Fruit fly (Drosophila melanogaster) whole organism, embryonic: ENCODE results near the gene CG34238.
A peak's percentile ranks its signal among the peaks of the same experiment; 100 is the strongest.

Experiments
- Aef1 ChIP-seq: fragments of 200-800 bp; sonication (Bioruptor generic); IDR thresholded peaks from 3 replicates; pipeline ENCODE4 v1.3.6; 2022; ENCODE audit warnings: missing biosample characterization, missing genetic modification characterization
- Atf-2 ChIP-seq: fragments of 200-800 bp; sonication (Bioruptor generic); optimal IDR thresholded peaks from 2 replicates; lab custom pipeline; 2016; ENCODE audit warnings: missing biosample characterization, missing genetic modification characterization
- B-H2 ChIP-seq: fragments of 200-800 bp; sonication (Bioruptor generic); optimal IDR thresholded peaks from 2 replicates; lab custom pipeline; 2018; ENCODE audit warnings: missing biosample characterization, mild to moderate bottlenecking, missing genetic modification characterization
- BEAF-32 ChIP-seq: fragments of 200-800 bp; sonication (Bioruptor generic); optimal IDR thresholded peaks from 3 replicates; lab custom pipeline; 2017; ENCODE audit warnings: missing biosample characterization, missing genetic modification characterization, mild to moderate bottlenecking, moderate library complexity, missing genetic modification reagents
- BtbVII ChIP-seq: fragments of 200-800 bp; sonication (Bioruptor generic); optimal IDR thresholded peaks from 3 replicates; lab custom pipeline; 2017; ENCODE audit warnings: missing biosample characterization, mild to moderate bottlenecking, missing genetic modification characterization
- CG10462 ChIP-seq: fragments of 200-800 bp; sonication (Bioruptor generic); optimal IDR thresholded peaks from 2 replicates; lab custom pipeline; 2016; ENCODE audit warnings: missing biosample characterization, missing genetic modification characterization
- CG10565 ChIP-seq: fragments of 200-800 bp; sonication (Bioruptor generic); optimal IDR thresholded peaks from 3 replicates; lab custom pipeline; 2016; ENCODE audit warnings: missing biosample characterization, mild to moderate bottlenecking, missing genetic modification characterization
- CG11398 ChIP-seq: fragments of 200-800 bp; sonication (Bioruptor generic); optimal IDR thresholded peaks from 2 replicates; lab custom pipeline; 2016; ENCODE audit warnings: missing biosample characterization, missing genetic modification characterization
- CG1233 ChIP-seq: fragments of 200-800 bp; sonication (Bioruptor generic); optimal IDR thresholded peaks from 4 replicates; lab custom pipeline; 2018; ENCODE audit warnings: missing biosample characterization, mild to moderate bottlenecking, missing genetic modification characterization
- CG12391 ChIP-seq: fragments of 200-800 bp; sonication (Bioruptor generic); optimal IDR thresholded peaks from 3 replicates; lab custom pipeline; 2018; ENCODE audit warnings: missing biosample characterization, mild to moderate bottlenecking, missing genetic modification characterization, moderate library complexity
- CG14050 ChIP-seq: fragments of 200-800 bp; sonication (Bioruptor generic); IDR thresholded peaks from 3 replicates; pipeline ENCODE4 v1.3.6; 2022; ENCODE audit warnings: missing biosample characterization, missing genetic modification characterization
- CG15514 ChIP-seq: fragments of 200-800 bp; sonication (Bioruptor generic); optimal IDR thresholded peaks from 3 replicates; lab custom pipeline; 2017; ENCODE audit warnings: missing biosample characterization, missing genetic modification characterization, mild to moderate bottlenecking, moderate library complexity, missing genetic modification reagents
- CG31224 ChIP-seq: fragments of 200-800 bp; sonication (Bioruptor generic); IDR thresholded peaks from 2 replicates; pipeline ENCODE4 v1.3.6; 2022; ENCODE audit warnings: missing biosample characterization, missing genetic modification characterization
- CG4360 ChIP-seq: fragments of 200-800 bp; sonication (Bioruptor generic); IDR thresholded peaks from 2 replicates; pipeline ENCODE4 v1.3.6; 2022; ENCODE audit warnings: missing biosample characterization, missing genetic modification characterization
- CG4617 ChIP-seq: fragments of 200-800 bp; sonication (Bioruptor generic); optimal IDR thresholded peaks from 3 replicates; lab custom pipeline; 2016; ENCODE audit warnings: missing biosample characterization, missing genetic modification characterization, borderline replicate concordance
- CG4820 ChIP-seq: fragments of 200-800 bp; sonication (Bioruptor generic); optimal IDR thresholded peaks from 3 replicates; lab custom pipeline; 2016; ENCODE audit warnings: missing biosample characterization, missing genetic modification characterization
- CG6791 ChIP-seq: fragments of 200-800 bp; sonication (Bioruptor generic); IDR thresholded peaks from 3 replicates; pipeline ENCODE4 v1.3.6; 2022; ENCODE audit warnings: missing biosample characterization, missing genetic modification characterization; ENCODE audit not compliant: partially characterized antibody
- CG7786 ChIP-seq: fragments of 200-800 bp; sonication (Bioruptor generic); optimal IDR thresholded peaks from 2 replicates; lab custom pipeline; 2016; ENCODE audit warnings: missing biosample characterization, missing genetic modification characterization
- CG7928 ChIP-seq: fragments of 200-800 bp; sonication (Bioruptor generic); optimal IDR thresholded peaks from 2 replicates; lab custom pipeline; 2017; ENCODE audit warnings: missing biosample characterization, mild to moderate bottlenecking, missing genetic modification characterization
- CHES-1-like ChIP-seq: fragments of 200-800 bp; sonication (Bioruptor generic); optimal IDR thresholded peaks from 2 replicates; lab custom pipeline; 2016; ENCODE audit warnings: missing biosample characterization, missing genetic modification characterization
- D19A ChIP-seq: fragments of 200-800 bp; optimal IDR thresholded peaks from 3 replicates; lab custom pipeline; 2019; ENCODE audit warnings: missing biosample characterization, mild to moderate bottlenecking, missing genetic modification characterization, moderate library complexity
- Dref ChIP-seq: fragments of 200-800 bp; sonication (Bioruptor generic); IDR thresholded peaks from 2 replicates; pipeline ENCODE4 v1.3.6; 2022; ENCODE audit warnings: missing biosample characterization, missing genetic modification characterization
- Fer1 ChIP-seq: fragments of 200-800 bp; sonication (Bioruptor generic); optimal IDR thresholded peaks from 2 replicates; lab custom pipeline; 2017; ENCODE audit warnings: missing biosample characterization, mild to moderate bottlenecking, missing genetic modification characterization
- Fer3 ChIP-seq: fragments of 200-800 bp; sonication (Bioruptor generic); optimal IDR thresholded peaks from 2 replicates; lab custom pipeline; 2018; ENCODE audit warnings: missing biosample characterization, mild to moderate bottlenecking, missing genetic modification characterization, moderate library complexity
- H2.0 ChIP-seq: fragments of 200-800 bp; sonication (Bioruptor generic); IDR thresholded peaks from 2 replicates; pipeline ENCODE4 v1.3.6; 2022; ENCODE audit warnings: missing biosample characterization, missing genetic modification characterization
- Hsf ChIP-seq: fragments of 200-800 bp; sonication (Bioruptor generic); optimal IDR thresholded peaks from 3 replicates; lab custom pipeline; 2016; ENCODE audit warnings: missing biosample characterization, missing genetic modification characterization
- Nf-YA ChIP-seq: fragments of 200-800 bp; sonication (Bioruptor generic); IDR thresholded peaks from 2 replicates; pipeline ENCODE4 v1.3.6; 2022; ENCODE audit warnings: missing biosample characterization, missing genetic modification characterization
- Ssrp ChIP-seq: fragments of 200-800 bp; sonication (Bioruptor generic); optimal IDR thresholded peaks from 2 replicates; lab custom pipeline; 2018; ENCODE audit warnings: missing biosample characterization, mild to moderate bottlenecking, missing genetic modification characterization, moderate library complexity
- Xbp1 ChIP-seq: fragments of 200-800 bp; sonication (Bioruptor generic); optimal IDR thresholded peaks from 3 replicates; lab custom pipeline; 2016; ENCODE audit warnings: missing biosample characterization, mild to moderate bottlenecking, missing genetic modification characterization
- ac ChIP-seq: fragments of 200-800 bp; sonication (Bioruptor generic); optimal IDR thresholded peaks from 3 replicates; lab custom pipeline; 2017; ENCODE audit warnings: missing biosample characterization, mild to moderate bottlenecking, missing genetic modification characterization
- bbx ChIP-seq: fragments of 200-800 bp; sonication (Bioruptor generic); IDR thresholded peaks from 2 replicates; pipeline ENCODE4 v1.3.6; 2022; ENCODE audit warnings: missing biosample characterization, missing genetic modification characterization; ENCODE audit not compliant: partially characterized antibody
- caup ChIP-seq: fragments of 200-800 bp; sonication (Bioruptor generic); optimal IDR thresholded peaks from 3 replicates; lab custom pipeline; 2017; ENCODE audit warnings: missing biosample characterization, mild to moderate bottlenecking, missing genetic modification characterization, moderate library complexity; ENCODE audit not compliant: severe bottlenecking
- chinmo ChIP-seq: fragments of 200-800 bp; sonication (Bioruptor generic); IDR thresholded peaks from 4 replicates; pipeline ENCODE4 v1.3.6; 2022; ENCODE audit warnings: missing biosample characterization, missing genetic modification characterization; ENCODE audit not compliant: partially characterized antibody
- crol ChIP-seq: fragments of 200-800 bp; sonication (Bioruptor generic); IDR thresholded peaks from 2 replicates; pipeline ENCODE4 v1.3.6; 2022; ENCODE audit warnings: missing biosample characterization, missing genetic modification characterization
- dimm ChIP-seq: fragments of 200-800 bp; sonication (Bioruptor generic); IDR thresholded peaks from 2 replicates; pipeline ENCODE4 v1.3.6; 2022; ENCODE audit warnings: missing biosample characterization, missing genetic modification characterization
- dpn ChIP-seq, 2 experiments: fragments of 200-800 bp; sonication (Bioruptor generic); optimal IDR thresholded peaks; 3 replicates each; lab custom pipeline; 2016; ENCODE audit warnings: missing biosample characterization in 2 of 2, missing genetic modification characterization in 2 of 2
- gce ChIP-seq: fragments of 200-800 bp; sonication (Bioruptor generic); IDR thresholded peaks from 3 replicates; pipeline ENCODE4 v1.3.6; 2022; ENCODE audit warnings: missing biosample characterization, missing genetic modification characterization
- gcm ChIP-seq: fragments of 200-800 bp; sonication (Bioruptor generic); optimal IDR thresholded peaks from 2 replicates; lab custom pipeline; 2019; ENCODE audit warnings: missing biosample characterization, mild to moderate bottlenecking, missing genetic modification characterization, moderate library complexity
- h ChIP-seq: fragments of >200 bp; optimal IDR thresholded peaks from 2 replicates; lab custom pipeline; 2017
- kah ChIP-seq: fragments of 200-800 bp; sonication (Bioruptor generic); optimal IDR thresholded peaks from 2 replicates; lab custom pipeline; 2018; ENCODE audit warnings: missing biosample characterization, mild to moderate bottlenecking, missing genetic modification characterization
- klu ChIP-seq: fragments of 200-800 bp; sonication (Bioruptor generic); IDR thresholded peaks from 2 replicates; pipeline ENCODE4 v1.3.6; 2022; ENCODE audit warnings: missing biosample characterization, missing genetic modification characterization
- onecut ChIP-seq: fragments of 200-800 bp; sonication (Bioruptor generic); IDR thresholded peaks from 2 replicates; pipeline ENCODE4 v1.3.6; 2022; ENCODE audit warnings: missing biosample characterization, missing genetic modification characterization
- peb ChIP-seq: fragments of 200-800 bp; sonication (Bioruptor generic); IDR thresholded peaks from 2 replicates; pipeline ENCODE4 v1.3.6; 2022; ENCODE audit warnings: missing biosample characterization, missing genetic modification characterization
- sens ChIP-seq: fragments of 200-800 bp; sonication (Bioruptor generic); peaks from one replicate; lab custom pipeline; 2016; ENCODE audit warnings: missing biosample characterization, missing genetic modification characterization
- sqz ChIP-seq: fragments of 200-800 bp; sonication (Bioruptor generic); optimal IDR thresholded peaks from 3 replicates; lab custom pipeline; 2018; ENCODE audit warnings: missing biosample characterization, mild to moderate bottlenecking, missing genetic modification characterization
- trh ChIP-seq: fragments of 200-800 bp; sonication (Bioruptor generic); optimal IDR thresholded peaks from 2 replicates; lab custom pipeline; 2016; ENCODE audit warnings: missing biosample characterization, missing genetic modification characterization
- tx ChIP-seq: fragments of 200-800 bp; sonication (Bioruptor generic); optimal IDR thresholded peaks from 2 replicates; lab custom pipeline; 2016; ENCODE audit warnings: missing biosample characterization, missing genetic modification characterization
- unpg ChIP-seq: fragments of 200-800 bp; sonication (Bioruptor generic); optimal IDR thresholded peaks from 3 replicates; lab custom pipeline; 2018; ENCODE audit warnings: missing biosample characterization, mild to moderate bottlenecking, missing genetic modification characterization, moderate library complexity
- vfl ChIP-seq: fragments of 200-800 bp; sonication (Bioruptor generic); optimal IDR thresholded peaks from 2 replicates; lab custom pipeline; 2016; ENCODE audit warnings: missing biosample characterization, missing genetic modification characterization
- zf30C ChIP-seq: fragments of 200-800 bp; sonication (Bioruptor generic); optimal IDR thresholded peaks from 3 replicates; lab custom pipeline; 2018; ENCODE audit warnings: missing biosample characterization, mild to moderate bottlenecking, missing genetic modification characterization

Gene CG34238

DNA sequence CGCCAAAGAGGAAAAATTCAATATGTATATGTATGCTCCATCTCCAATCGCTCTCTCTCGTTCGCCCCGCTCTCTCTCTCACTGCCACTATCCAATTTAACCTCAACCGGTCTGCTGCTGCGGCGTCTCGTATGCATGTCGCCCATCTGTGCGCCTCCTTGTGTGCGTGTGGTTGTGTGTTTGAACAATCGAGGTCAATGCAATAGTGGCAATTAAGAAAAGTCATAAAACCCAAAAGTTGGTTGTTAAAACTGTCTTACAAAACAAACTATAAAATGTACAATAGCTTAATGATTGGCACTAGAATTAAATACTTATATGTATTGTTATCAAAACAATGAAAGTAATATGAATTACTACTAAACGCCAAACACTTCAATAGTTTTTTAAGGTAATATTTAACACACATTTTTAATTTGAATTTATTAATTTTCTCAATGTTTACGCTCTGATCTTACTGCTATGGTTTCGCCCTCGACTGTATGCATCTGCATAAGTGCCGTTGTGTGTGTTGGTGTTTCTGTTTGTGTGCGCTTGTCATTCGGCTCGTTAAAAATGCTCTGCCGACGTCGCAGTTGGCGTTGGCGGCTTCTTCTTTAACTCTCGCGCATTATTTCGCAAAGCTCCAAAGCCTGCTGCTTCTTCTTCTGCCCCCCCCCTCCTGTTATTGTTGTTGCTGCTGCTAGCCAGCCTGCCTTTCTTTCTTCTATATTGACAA lies 39.3 kb downstream of the CG34238 start (continued):
- TF ChIP-seq Dref, result no peak
- no peak for TF ChIP-seq h (lab: Kevin White, UChicago)
- TF ChIP-seq Hsf (GFP tag; lab: Kevin White, UChicago), result peak; percentile 93
- peak; percentile 66 for TF ChIP-seq CG10565 (GFP tag; lab: Kevin White, UChicago)
- no peak for TF ChIP-seq bbx
- peak; percentile 87 for TF ChIP-seq klu (GFP tag; lab: Robert Waterston, UW)
- TF ChIP-seq BtbVII, result peak; percentile 95
- TF ChIP-seq CG7786 (GFP tag; lab: Kevin White, UChicago), result peak; percentile 74
- TF ChIP-seq Xbp1 (GFP tag; lab: Kevin White, UChicago), result peak; percentile 95
- TF ChIP-seq CG7928 (GFP tag; lab: Kevin White, UChicago), result peak; percentile 75
- peak; percentile 89 for TF ChIP-seq gce
- TF ChIP-seq dimm, result peak; percentile 70
- TF ChIP-seq sqz, result peak; percentile 98
- TF ChIP-seq H2.0 (GFP tag; lab: Robert Waterston, UW), result peak; percentile 88
- TF ChIP-seq CG6791 (GFP tag; lab: Robert Waterston, UW), result no peak
- peak; percentile 87 for TF ChIP-seq CG15514 (GFP tag; lab: Kevin White, UChicago)
- TF ChIP-seq BEAF-32 (GFP tag; lab: Kevin White, UChicago), result peak; percentile 21
- TF ChIP-seq onecut (GFP tag; lab: Robert Waterston, UW), result peak; percentile 89
- TF ChIP-seq CHES-1-like (GFP tag; lab: Kevin White, UChicago), result peak; percentile 62
- TF ChIP-seq CG10462 (GFP tag; lab: Kevin White, UChicago), result peak; percentile 91
- peak; percentile 94 for TF ChIP-seq CG4820
- TF ChIP-seq trh (GFP tag; lab: Kevin White, UChicago), result peak; percentile 90
- TF ChIP-seq Fer1, result peak; percentile 97
- peak; percentile 98 for TF ChIP-seq Ssrp (tag; lab: Kevin White, UChicago)

- TF ChIP-seq ac (GFP tag; lab: Kevin White, UChicago) (no peak), crol (GFP tag; lab: Robert Waterston, UW) (peak; percentile 81), Atf-2 (GFP tag; lab: Kevin White, UChicago) (no peak), Nf-YA (GFP tag; lab: Robert Waterston, UW) (no peak), CG14050 (no peak), unpg (GFP tag; lab: Kevin White, UChicago) (no peak), gcm (GFP tag; lab: Kevin White, UChicago) (peak; percentile 95), kah (GFP tag; lab: Kevin White, UChicago) (peak; percentile 70), CG11398 (GFP tag; lab: Kevin White, UChicago) (peak; percentile 0), sens (GFP tag; lab: Kevin White, UChicago) (peak; percentile 46), CG15514 (GFP tag; lab: Kevin White, UChicago) (peak; percentile 33), tx (no peak), chinmo (GFP tag; lab: Robert Waterston, UW) (0 out of 4 replicates have a peak, but pooled peaks have one; percentile 14), CG1233 (GFP tag; lab: Kevin White, UChicago) (no peak), Aef1 (GFP tag; lab: Robert Waterston, UW) (no peak), CG4617 (GFP tag; lab: Kevin White, UChicago) (no peak), B-H2 (no peak), CG12391 (tag; lab: Kevin White, UChicago) (no peak), zf30C (GFP tag; lab: Kevin White, UChicago) (no peak), CG4360 (GFP tag; lab: Robert Waterston, UW) (peak; percentile 76), peb (no peak), dpn (GFP tag; optimal IDR thresholded peaks at IDR 0.05; lab: Kevin White, UChicago) (no peak), vfl (GFP tag; lab: Kevin White, UChicago) (no peak), D19A (no peak), caup (no peak), Fer3 (tag; lab: Kevin White, UChicago) (no peak), CG31224 (GFP tag; lab: Robert Waterston, UW) (no peak)
Observed at dm6 chr3L:10666511-10667003, 40.3 kb downstream of the CG34238 start.
